Worm (Caenorhabditis elegans): ENCODE measurements around the gene chtl-1.

DNA sequence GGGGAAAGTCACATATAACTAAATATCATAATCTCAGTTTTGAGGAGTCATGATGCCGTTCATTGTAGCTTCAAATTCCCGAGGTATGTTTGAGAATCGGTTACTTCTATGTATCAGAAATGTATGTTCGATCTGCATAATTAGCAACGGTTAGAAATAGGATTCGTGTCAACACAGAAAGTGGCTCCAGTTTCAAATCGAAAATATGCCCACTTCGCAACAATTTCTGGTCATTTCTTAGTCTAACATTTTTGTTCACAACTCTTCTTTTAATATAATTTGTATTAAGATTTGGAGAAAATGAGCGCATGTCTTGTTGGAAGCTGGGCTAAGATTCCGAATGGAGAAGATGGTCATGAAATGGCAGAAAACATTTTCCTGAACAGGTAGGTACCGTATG, 49.4 kb upstream of the chtl-1 start, which contains the start of gene pks-1:
- no peak for TF ChIP-seq zag-1 (tag; optimal IDR thresholded peaks at IDR 0.05)
- no peak for TF ChIP-seq ama-1 (optimal IDR thresholded peaks at IDR 0.05)
